Worm (Caenorhabditis elegans) whole organism, midembryonic: ENCODE measurements around the gene str-38.

Experiments used
- T22C8.4 ChIP-seq: fragments of 200-800 bp; sonication (Bioruptor generic); IDR thresholded peaks from 2 replicates; pipeline ENCODE4 v1.3.6; 2022; ENCODE audit warnings: missing genetic modification characterization, missing compliant biosample characterization
- cog-1 ChIP-seq: sonication (generic microtip); optimal IDR thresholded peaks from 2 replicates; lab custom pipeline; 2016; ENCODE audit warnings: missing genetic modification characterization, missing compliant biosample characterization
- flt-1 ChIP-seq: fragments of 200-800 bp; sonication (Bioruptor generic); IDR thresholded peaks from 2 replicates; pipeline ENCODE4 v1.3.6; 2022; ENCODE audit warnings: missing genetic modification characterization, missing compliant biosample characterization
- klf-2 ChIP-seq: fragments of 200-800 bp; sonication (Bioruptor generic); conservative IDR thresholded peaks from 2 replicates; pipeline ENCODE4 v1.3.6; 2022; ENCODE audit warnings: missing genetic modification reagents, missing genetic modification characterization, missing compliant biosample characterization
- med-1 ChIP-seq: sonication (generic microtip); optimal IDR thresholded peaks from 2 replicates; lab custom pipeline; 2017; ENCODE audit warnings: missing genetic modification characterization, mild to moderate bottlenecking, missing compliant biosample characterization, antibody characterized with exemption, missing genetic modification reagents; ENCODE audit not compliant: insufficient read depth
- ref-1 ChIP-seq: fragments of 200-800 bp; sonication (Bioruptor generic); conservative IDR thresholded peaks from 2 replicates; pipeline ENCODE4 v1.3.6; 2022; ENCODE audit warnings: missing genetic modification reagents, missing genetic modification characterization, missing compliant biosample characterization
- tab-1 ChIP-seq: fragments of 200-800 bp; sonication (Bioruptor generic); IDR thresholded peaks from 2 replicates; pipeline ENCODE4 v1.3.6; 2022; ENCODE audit warnings: missing genetic modification characterization, missing compliant biosample characterization
- ztf-23 ChIP-seq: fragments of 200-800 bp; sonication (Bioruptor generic); IDR thresholded peaks from 2 replicates; pipeline ENCODE4 v1.3.6; 2022; ENCODE audit warnings: missing genetic modification reagents, missing genetic modification characterization, missing compliant biosample characterization
- ztf-29 ChIP-seq: fragments of 200-800 bp; sonication (Bioruptor generic); IDR thresholded peaks from 2 replicates; pipeline ENCODE4 v1.3.6; 2022; ENCODE audit warnings: missing genetic modification reagents, missing genetic modification characterization, missing compliant biosample characterization

The str-38 gene

DNA sequence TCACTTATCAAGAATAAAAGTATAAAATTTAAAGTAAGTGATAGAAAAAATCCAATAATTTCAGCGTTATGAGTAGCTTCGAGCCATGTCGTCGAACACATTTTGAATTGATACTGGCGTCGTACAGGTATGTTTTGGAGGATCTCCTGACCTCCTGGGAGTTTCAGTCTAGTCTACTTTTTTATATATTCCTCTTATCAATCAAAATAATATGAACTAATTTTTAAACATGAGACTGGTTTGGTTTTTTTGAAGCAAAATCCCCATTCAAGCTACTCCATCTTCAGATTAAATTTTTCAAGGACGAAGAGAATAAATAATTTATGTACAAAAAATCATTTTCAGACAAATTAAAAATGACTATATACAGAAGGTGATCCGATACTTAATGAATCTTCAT, 20.2 kb downstream of the str-38 start, which contains the start of gene str-101:
TSS of gene str-101 (minus strand) at position 101 of the 400 bp plus-strand sequence.
- TF ChIP-seq flt-1 (GFP tag; lab: Robert Waterston, UW) (no peak), ref-1 (no peak), T22C8.4 (no peak), klf-2 (GFP tag; lab: Robert Waterston, UW) (no peak), med-1 (no peak), cog-1 (tag; lab: Kevin White, UChicago) (no peak), tab-1 (GFP tag; lab: Robert Waterston, UW) (no peak), ztf-23 (GFP tag; lab: Robert Waterston, UW) (no peak), ztf-29 (GFP tag; lab: Robert Waterston, UW) (no peak)

DNA sequence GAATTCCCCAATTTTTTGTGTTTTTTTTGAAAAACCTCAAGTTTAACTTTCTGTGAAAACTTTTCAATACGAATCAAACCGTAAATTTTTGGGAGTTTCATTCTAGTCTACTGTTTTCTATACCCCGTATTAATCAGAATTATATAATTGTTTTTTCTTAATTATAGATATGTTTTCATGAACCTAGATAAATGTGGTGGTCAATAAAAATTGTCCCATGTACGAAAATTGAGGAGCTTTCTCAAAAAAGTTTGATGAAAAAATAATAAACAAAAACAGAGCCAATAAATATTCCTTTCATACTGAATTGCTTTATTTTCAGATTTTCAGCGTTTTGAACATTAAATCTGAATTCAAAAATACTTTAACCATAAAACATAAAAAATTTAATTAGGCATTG, 21.7 kb downstream of the str-38 start, which contains the start of gene Y6E2A.1:
TSS of gene Y6E2A.1 (minus strand) at position 101 of the 400 bp plus-strand sequence.
- TF ChIP-seq med-1 = no peak
- no peak for TF ChIP-seq klf-2 (GFP tag; lab: Robert Waterston, UW)

- TF ChIP-seq klf-2 (GFP tag; lab: Robert Waterston, UW) (no peak), flt-1 (GFP tag; lab: Robert Waterston, UW) (no peak), ztf-23 (GFP tag; lab: Robert Waterston, UW) (no peak), ref-1 (no peak), med-1 (no peak), ztf-29 (GFP tag; lab: Robert Waterston, UW) (no peak), cog-1 (tag; lab: Kevin White, UChicago) (no peak), T22C8.4 (no peak)
Measured at ce11 chrV:15707982-15708381, 24.1 kb downstream of the str-38 start.

ce11 chrV:15704745-15705144, 27.4 kb downstream of the str-38 start, which contains the start of gene twk-34:
Gene twk-34, plus strand, starts transcription at chrV:15704960.
- no peak for TF ChIP-seq T22C8.4
- no peak for TF ChIP-seq cog-1 (tag; lab: Kevin White, UChicago)
- TF ChIP-seq med-1 = no peak
- no peak for TF ChIP-seq ztf-23 (GFP tag; lab: Robert Waterston, UW)
- no peak for TF ChIP-seq ref-1
- TF ChIP-seq ztf-29 (GFP tag; lab: Robert Waterston, UW) = no peak
- no peak for TF ChIP-seq flt-1 (GFP tag; lab: Robert Waterston, UW)
- TF ChIP-seq klf-2 (GFP tag; lab: Robert Waterston, UW) = no peak
- no peak for TF ChIP-seq tab-1 (GFP tag; lab: Robert Waterston, UW)

- TF ChIP-seq med-1 (no peak), klf-2 (GFP tag; lab: Robert Waterston, UW) (no peak), tab-1 (GFP tag; lab: Robert Waterston, UW) (no peak), T22C8.4 (no peak), ztf-23 (GFP tag; lab: Robert Waterston, UW) (no peak)
Measured at ce11 chrV:15702263-15702662, 29.8 kb downstream of the str-38 start, which contains the start of gene nhr-53. Gene nhr-53, minus strand, starts transcription at chrV:15702363.

ce11 chrV:15699799-15700198, 32.3 kb downstream of the str-38 start, which contains the start of gene nhr-199:
Gene nhr-199, minus strand, starts transcription at chrV:15699899.
- TF ChIP-seq T22C8.4 = no peak
- TF ChIP-seq ztf-23 (GFP tag; lab: Robert Waterston, UW) = no peak
- no peak for TF ChIP-seq ztf-29 (GFP tag; lab: Robert Waterston, UW)
- no peak for TF ChIP-seq med-1
- no peak for TF ChIP-seq ref-1
- TF ChIP-seq flt-1 (GFP tag; lab: Robert Waterston, UW) = no peak
- no peak for TF ChIP-seq klf-2 (GFP tag; lab: Robert Waterston, UW)
- TF ChIP-seq cog-1 (tag; lab: Kevin White, UChicago) = no peak
- no peak for TF ChIP-seq tab-1 (GFP tag; lab: Robert Waterston, UW)

- TF ChIP-seq med-1 (no peak), ref-1 (no peak), T22C8.4 (no peak), ztf-29 (GFP tag; lab: Robert Waterston, UW) (no peak), tab-1 (GFP tag; lab: Robert Waterston, UW) (no peak), cog-1 (tag; lab: Kevin White, UChicago) (no peak), klf-2 (GFP tag; lab: Robert Waterston, UW) (no peak), ztf-23 (GFP tag; lab: Robert Waterston, UW) (no peak)
Measured at ce11 chrV:15698099-15698498, 34.0 kb downstream of the str-38 start, which contains the start of gene srx-29. Gene srx-29, minus strand, starts transcription at chrV:15698199.

DNA sequence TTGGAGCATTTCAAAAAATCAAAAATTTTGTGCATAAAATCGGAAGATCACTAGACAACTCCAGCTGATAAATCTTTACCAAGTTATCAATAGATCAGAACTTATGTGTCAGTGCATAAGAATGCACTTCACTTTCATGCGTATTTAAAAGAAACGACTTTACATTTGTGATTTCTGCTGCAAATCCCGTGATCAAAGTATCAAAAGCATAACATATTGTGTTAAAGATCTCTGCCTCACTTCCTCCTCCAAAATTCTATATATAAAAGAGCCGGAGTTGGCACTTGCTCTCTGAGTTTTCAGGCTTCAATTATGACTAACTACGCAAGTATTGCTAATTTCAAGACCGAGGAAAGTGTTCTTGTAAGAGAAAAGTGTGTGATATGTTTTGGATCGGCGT, 38.4 kb downstream of the str-38 start, which contains the start of gene nhr-198:
TSS of gene nhr-198 (plus strand) at position 313 of the 400 bp plus-strand sequence.
- TF ChIP-seq cog-1 (tag; lab: Kevin White, UChicago) (no peak), ztf-23 (GFP tag; lab: Robert Waterston, UW) (no peak), med-1 (no peak), T22C8.4 (no peak), tab-1 (GFP tag; lab: Robert Waterston, UW) (no peak), ref-1 (no peak), ztf-29 (GFP tag; lab: Robert Waterston, UW) (no peak), klf-2 (GFP tag; lab: Robert Waterston, UW) (no peak), flt-1 (GFP tag; lab: Robert Waterston, UW) (no peak)

ce11 chrV:15689952-15690351, 42.2 kb downstream of the str-38 start, which contains the start of gene nhr-268:
Gene nhr-268, plus strand, starts transcription at chrV:15690252.
- TF ChIP-seq cog-1 (tag; lab: Kevin White, UChicago) (no peak), tab-1 (GFP tag; lab: Robert Waterston, UW) (no peak), ztf-29 (GFP tag; lab: Robert Waterston, UW) (no peak), flt-1 (GFP tag; lab: Robert Waterston, UW) (no peak), med-1 (no peak), T22C8.4 (no peak), klf-2 (GFP tag; lab: Robert Waterston, UW) (no peak), ztf-23 (GFP tag; lab: Robert Waterston, UW) (no peak), ref-1 (no peak)

ce11 chrV:15687660-15688059, 44.4 kb downstream of the str-38 start, which contains the start of gene nhr-197:
Gene nhr-197, plus strand, starts transcription at chrV:15687960.
- no peak for TF ChIP-seq klf-2 (GFP tag; lab: Robert Waterston, UW)
- TF ChIP-seq ztf-29 (GFP tag; lab: Robert Waterston, UW) = no peak
- TF ChIP-seq ztf-23 (GFP tag; lab: Robert Waterston, UW) = no peak
- TF ChIP-seq ref-1 = no peak
- TF ChIP-seq T22C8.4 = no peak
- no peak for TF ChIP-seq flt-1 (GFP tag; lab: Robert Waterston, UW)
- TF ChIP-seq tab-1 (GFP tag; lab: Robert Waterston, UW) = no peak
- TF ChIP-seq med-1 = no peak
- no peak for TF ChIP-seq cog-1 (tag; lab: Kevin White, UChicago)
